Worm (Caenorhabditis elegans) whole organism, young adult: ENCODE measurements around the gene col-34.

ENCODE experiments used
- C06A6.2 ChIP-seq: fragments of 200-800 bp; sonication (Bioruptor generic); conservative IDR thresholded peaks from 2 replicates; pipeline ENCODE4 v1.3.6; 2022; ENCODE audit warnings: missing genetic modification characterization, missing compliant biosample characterization
- F55B11.4 ChIP-seq: sonication (generic microtip); optimal IDR thresholded peaks from 2 replicates; lab custom pipeline; 2016; ENCODE audit warnings: missing compliant biosample characterization, missing genetic modification characterization, borderline replicate concordance; ENCODE audit not compliant: insufficient read depth
- K11D2.4 ChIP-seq: fragments of 200-800 bp; sonication (Bioruptor generic); IDR thresholded peaks from 2 replicates; pipeline ENCODE4 v1.3.6; 2022; ENCODE audit warnings: missing genetic modification reagents, missing genetic modification characterization, missing compliant biosample characterization
- T26A5.8 ChIP-seq: sonication (generic microtip); optimal IDR thresholded peaks from 2 replicates; lab custom pipeline; 2016; ENCODE audit warnings: missing genetic modification characterization, missing compliant biosample characterization
- Y53F4B.3 ChIP-seq: fragments of 200-800 bp; sonication (Bioruptor generic); IDR thresholded peaks from 2 replicates; pipeline ENCODE4 v1.3.6; 2022; ENCODE audit warnings: missing genetic modification reagents, missing genetic modification characterization, missing compliant biosample characterization
- Y79H2A.3 ChIP-seq: fragments of 200-800 bp; sonication (Bioruptor generic); conservative IDR thresholded peaks from 2 replicates; pipeline ENCODE4 v1.3.6; 2022; ENCODE audit warnings: missing genetic modification reagents, missing genetic modification characterization, missing compliant biosample characterization
- Y95B8A.8 ChIP-seq: fragments of 200-800 bp; sonication (Bioruptor generic); IDR thresholded peaks from 2 replicates; pipeline ENCODE4 v1.3.6; 2022; ENCODE audit warnings: missing genetic modification reagents, missing genetic modification characterization, missing compliant biosample characterization
- aptf-3 ChIP-seq: fragments of 200-800 bp; sonication (Bioruptor generic); IDR thresholded peaks from 2 replicates; pipeline ENCODE4 v1.3.6; 2022; ENCODE audit warnings: missing genetic modification characterization, missing compliant biosample characterization
- attf-3 ChIP-seq: fragments of 200-800 bp; sonication (Bioruptor generic); conservative IDR thresholded peaks from 2 replicates; pipeline ENCODE4 v1.3.6; 2022; ENCODE audit warnings: missing genetic modification reagents, missing genetic modification characterization, missing compliant biosample characterization
- ceh-100 ChIP-seq: fragments of 200-800 bp; sonication (Bioruptor generic); IDR thresholded peaks from 2 replicates; pipeline ENCODE4 v1.3.6; 2022; ENCODE audit warnings: missing genetic modification reagents, missing genetic modification characterization, missing compliant biosample characterization
- ceh-91 ChIP-seq: fragments of 200-800 bp; sonication (Bioruptor generic); IDR thresholded peaks from 2 replicates; pipeline ENCODE4 v1.3.6; 2022; ENCODE audit warnings: missing genetic modification reagents, missing genetic modification characterization, missing compliant biosample characterization
- chd-7 ChIP-seq: sonication (generic microtip); optimal IDR thresholded peaks from 2 replicates; lab custom pipeline; 2016; ENCODE audit warnings: mild to moderate bottlenecking, missing genetic modification characterization, moderate library complexity, missing compliant biosample characterization
- dox-1 ChIP-seq: fragments of 200-800 bp; sonication (Bioruptor generic); IDR thresholded peaks from 2 replicates; pipeline ENCODE4 v1.3.6; 2022; ENCODE audit warnings: missing genetic modification reagents, missing genetic modification characterization, missing compliant biosample characterization
- dpl-1 ChIP-seq: fragments of 150-350 bp; optimal IDR thresholded peaks from 2 replicates; lab custom pipeline; 2014; ENCODE audit warnings: missing biosample characterization, missing genetic modification reagents, missing genetic modification characterization
- egl-18 ChIP-seq: fragments of 200-800 bp; sonication (Bioruptor generic); IDR thresholded peaks from 2 replicates; pipeline ENCODE4 v1.3.6; 2022; ENCODE audit warnings: missing genetic modification reagents, missing genetic modification characterization, missing compliant biosample characterization
- egrh-3 ChIP-seq: fragments of 200-800 bp; sonication (Bioruptor generic); IDR thresholded peaks from 2 replicates; pipeline ENCODE4 v1.3.6; 2022; ENCODE audit warnings: missing genetic modification reagents, missing genetic modification characterization, missing compliant biosample characterization
- ets-4 ChIP-seq: fragments of 200-800 bp; sonication (Bioruptor generic); optimal IDR thresholded peaks from 2 replicates; lab custom pipeline; 2018; ENCODE audit warnings: mild to moderate bottlenecking, missing genetic modification characterization, missing compliant biosample characterization
- gei-17 ChIP-seq: fragments of 200-800 bp; sonication (Bioruptor generic); optimal IDR thresholded peaks from 2 replicates; lab custom pipeline; 2018; ENCODE audit warnings: mild to moderate bottlenecking, missing genetic modification characterization, missing compliant biosample characterization
- him-1 ChIP-seq: sonication (generic microtip); optimal IDR thresholded peaks from 2 replicates; lab custom pipeline; 2016; ENCODE audit warnings: missing genotype, missing genetic modification reagents, missing genetic modification characterization, missing compliant biosample characterization
- hmg-1.2 ChIP-seq: fragments of 200-800 bp; sonication (Bioruptor generic); IDR thresholded peaks from 2 replicates; pipeline ENCODE4 v1.3.6; 2022; ENCODE audit warnings: missing genetic modification reagents, missing genetic modification characterization, missing compliant biosample characterization
- hsf-1 ChIP-seq: fragments of 200-800 bp; sonication (Bioruptor generic); IDR thresholded peaks from 2 replicates; pipeline ENCODE4 v1.3.6; 2022; ENCODE audit warnings: missing genetic modification reagents, missing genetic modification characterization, missing compliant biosample characterization
- lag-1 ChIP-seq: fragments of 200-800 bp; sonication (Bioruptor generic); IDR thresholded peaks from 2 replicates; pipeline ENCODE4 v1.3.6; 2022; ENCODE audit warnings: missing genetic modification reagents, missing genetic modification characterization, missing compliant biosample characterization
- lin-35 ChIP-seq, 3 experiments: fragments of 150-350 bp in 2 of 3; sonication (generic microtip) in 1 of 3; optimal IDR thresholded peaks; 2 replicates each; lab custom pipeline; 2014 to 2018; ENCODE audit warnings: missing biosample characterization in 3 of 3, missing genetic modification characterization in 3 of 3, missing genetic modification reagents in 3 of 3
- lir-1 ChIP-seq: fragments of 200-800 bp; sonication (Bioruptor generic); conservative IDR thresholded peaks from 2 replicates; pipeline ENCODE4 v1.3.6; 2022; ENCODE audit warnings: missing genetic modification reagents, missing genetic modification characterization, missing compliant biosample characterization
- madf-8 ChIP-seq: fragments of 200-800 bp; sonication (Bioruptor generic); conservative IDR thresholded peaks from 2 replicates; pipeline ENCODE4 v1.3.6; 2022; ENCODE audit warnings: missing genetic modification reagents, missing genetic modification characterization, missing compliant biosample characterization
- mes-4 ChIP-seq: sonication (generic microtip); optimal IDR thresholded peaks from 2 replicates; lab custom pipeline; 2016; ENCODE audit warnings: missing genotype, missing genetic modification characterization, missing compliant biosample characterization
- nfya-2 ChIP-seq: fragments of 200-800 bp; sonication (Bioruptor generic); IDR thresholded peaks from 2 replicates; pipeline ENCODE4 v1.3.6; 2022; ENCODE audit warnings: missing genetic modification reagents, missing genetic modification characterization, missing compliant biosample characterization
- nhr-120 ChIP-seq: fragments of 200-800 bp; sonication (Bioruptor generic); IDR thresholded peaks from 2 replicates; pipeline ENCODE4 v1.3.6; 2022; ENCODE audit warnings: missing genetic modification characterization, missing compliant biosample characterization
- nhr-27 ChIP-seq: fragments of 200-800 bp; sonication (Bioruptor generic); optimal IDR thresholded peaks from 2 replicates; lab custom pipeline; 2018; ENCODE audit warnings: mild to moderate bottlenecking, missing genetic modification characterization, moderate library complexity, missing compliant biosample characterization
- rcor-1 ChIP-seq: fragments of 200-800 bp; sonication (Bioruptor generic); IDR thresholded peaks from 2 replicates; pipeline ENCODE4 v1.3.6; 2022; ENCODE audit warnings: missing genetic modification reagents, missing genetic modification characterization, missing compliant biosample characterization
- sea-2 ChIP-seq: fragments of 200-800 bp; sonication (Bioruptor generic); IDR thresholded peaks from 2 replicates; pipeline ENCODE4 v1.3.6; 2022; ENCODE audit warnings: missing genetic modification characterization, missing compliant biosample characterization
- snpc-1.1 ChIP-seq: sonication (generic microtip); optimal IDR thresholded peaks from 2 replicates; lab custom pipeline; 2017; ENCODE audit warnings: missing genetic modification characterization, mild to moderate bottlenecking, missing compliant biosample characterization, antibody characterized with exemption, moderate library complexity, missing genotype, missing genetic modification reagents; ENCODE audit not compliant: insufficient read depth
- snpc-3.4 ChIP-seq: sonication (generic microtip); optimal IDR thresholded peaks from 2 replicates; lab custom pipeline; 2017; ENCODE audit warnings: missing genetic modification characterization, mild to moderate bottlenecking, missing compliant biosample characterization, antibody characterized with exemption, moderate library complexity, missing genotype, missing genetic modification reagents
- snpc-4 ChIP-seq, 5 experiments: fragments of 150-350 bp in 1 of 5; sonication (generic microtip) in 4 of 5; optimal IDR thresholded peaks; 2 replicates each; lab custom pipeline; 2014 to 2018; ENCODE audit warnings: missing genetic modification characterization in 5 of 5, missing biosample characterization in 3 of 5, antibody characterized with exemption in 2 of 5, mild to moderate bottlenecking in 2 of 5, missing compliant biosample characterization in 2 of 5, missing genotype in 2 of 5, moderate library complexity in 2 of 5, missing genetic modification reagents in 1 of 5
- somi-1 ChIP-seq: fragments of 200-800 bp; sonication (Bioruptor generic); optimal IDR thresholded peaks from 2 replicates; lab custom pipeline; 2018; ENCODE audit warnings: mild to moderate bottlenecking, missing genetic modification characterization, missing compliant biosample characterization
- tlf-1 ChIP-seq: fragments of 200-800 bp; sonication (Bioruptor generic); optimal IDR thresholded peaks from 2 replicates; lab custom pipeline; 2018; ENCODE audit warnings: mild to moderate bottlenecking, missing genetic modification characterization, missing compliant biosample characterization
- unc-130 ChIP-seq: sonication (generic microtip); optimal IDR thresholded peaks from 2 replicates; lab custom pipeline; 2016; ENCODE audit warnings: missing genetic modification reagents, missing genetic modification characterization, missing compliant biosample characterization
- zfh-2 ChIP-seq: fragments of 200-800 bp; sonication (Bioruptor generic); conservative IDR thresholded peaks from 2 replicates; pipeline ENCODE4 v1.3.6; 2022; ENCODE audit warnings: missing genetic modification reagents, missing genetic modification characterization, missing compliant biosample characterization
- zim-3 ChIP-seq: sonication (generic microtip); optimal IDR thresholded peaks from 2 replicates; lab custom pipeline; 2017; ENCODE audit warnings: mild to moderate bottlenecking, missing genetic modification characterization, moderate library complexity, missing compliant biosample characterization
- ztf-22 ChIP-seq: fragments of 200-800 bp; sonication (Bioruptor generic); optimal IDR thresholded peaks from 2 replicates; lab custom pipeline; 2018; ENCODE audit warnings: mild to moderate bottlenecking, missing genetic modification characterization, moderate library complexity, missing compliant biosample characterization
- ztf-26 ChIP-seq: sonication (generic microtip); optimal IDR thresholded peaks from 2 replicates; lab custom pipeline; 2017; ENCODE audit warnings: missing genetic modification characterization, missing compliant biosample characterization

col-34 gene

DNA sequence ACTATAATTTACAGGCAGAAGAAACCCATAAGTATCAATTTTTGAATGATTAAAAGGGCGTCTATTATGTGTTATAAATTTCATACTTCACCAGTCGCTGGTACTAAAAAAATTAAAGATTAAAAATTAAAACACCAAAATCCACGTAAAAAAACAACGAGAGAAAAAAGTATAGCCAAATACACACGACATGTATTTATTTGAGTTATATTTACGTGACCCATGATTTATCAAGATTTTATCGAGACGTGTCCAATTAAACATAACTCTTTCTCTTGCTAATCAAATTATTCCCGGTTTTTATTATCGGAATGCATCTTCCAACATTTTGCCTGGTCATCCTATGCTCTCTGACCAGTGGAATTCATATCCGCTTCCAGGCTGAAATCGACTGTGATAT is 22.9 kb upstream of the col-34 start, which contains the start of gene F36A4.4:
F36A4.4 (plus strand) TSS at position 301 of the 400 bp plus-strand sequence.
- TF ChIP-seq chd-7 (tag; lab: Kevin White, UChicago), result no peak
- TF ChIP-seq, all 124 proteins: peak for 0

DNA sequence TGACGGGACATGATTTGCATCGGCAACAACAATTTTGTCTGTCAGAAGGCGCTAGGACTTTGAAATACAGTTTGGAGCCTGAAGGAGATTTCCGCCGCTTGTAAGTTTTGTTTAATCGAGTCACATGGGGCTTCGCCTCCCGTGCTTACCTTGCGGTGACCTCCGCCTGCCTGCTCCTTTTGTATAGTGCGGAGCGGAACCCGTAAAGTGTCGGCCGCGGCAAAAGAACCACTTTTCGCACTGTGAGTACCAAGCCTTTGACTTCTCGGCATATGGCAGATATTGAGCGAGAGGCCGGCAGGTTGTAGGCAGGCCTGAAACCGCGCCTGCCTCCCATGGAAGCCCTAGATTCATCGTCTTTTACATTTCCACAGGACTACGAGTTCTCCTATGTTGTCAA is 21.5 kb upstream of the col-34 start:
- TF ChIP-seq F55B11.4 (tag; lab: Kevin White, UChicago) (no peak), nfya-2 (no peak), dox-1 (GFP tag; lab: Robert Waterston, UW) (no peak), rcor-1 (GFP tag; lab: Robert Waterston, UW) (no peak), snpc-1.1 (tag; lab: Kevin White, UChicago) (peak; percentile 41), lir-1 (GFP tag; lab: Robert Waterston, UW) (no peak), him-1 (tag; lab: Kevin White, UChicago) (no peak), zfh-2 (GFP tag; lab: Robert Waterston, UW) (peak; percentile 64), snpc-4 (GFP tag; optimal IDR thresholded peaks at IDR 0.05; lab: Kevin White, UChicago) (peak; percentile 33), snpc-4 (tag; optimal IDR thresholded peaks at IDR 0.05; lab: Kevin White, UChicago) (peak in 2 of 4 experiments; percentile 8 to 83), gei-17 (GFP tag; lab: Kevin White, UChicago) (no peak), hmg-1.2 (peak; percentile 43; the same call in 1 of the 2 replicates), ets-4 (no peak), egrh-3 (GFP tag; lab: Robert Waterston, UW) (no peak)

DNA sequence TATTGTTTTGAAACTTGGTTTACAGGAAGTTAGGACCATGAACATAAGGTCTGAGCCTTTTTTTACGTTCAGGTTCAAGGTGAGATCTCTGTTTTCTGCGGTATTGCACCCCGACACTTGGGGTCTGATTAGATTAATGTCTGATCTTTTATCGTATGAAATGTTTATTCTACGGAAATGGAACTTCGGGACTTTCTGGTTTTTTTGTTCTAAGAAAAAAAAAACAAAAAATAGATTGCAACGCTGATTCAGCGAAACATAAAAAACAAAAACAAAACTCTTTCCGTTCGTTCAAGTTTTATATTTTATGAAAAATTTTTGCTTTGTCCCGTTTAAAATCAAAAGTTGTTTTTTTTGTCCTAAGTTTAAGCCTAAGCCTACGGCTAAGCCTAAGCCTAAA is 20.8 kb upstream of the col-34 start, which contains the start of gene F36A4.5:
F36A4.5 (plus strand) TSS at position 301 of the 400 bp plus-strand sequence.
- TF ChIP-seq zim-3 (tag; lab: Kevin White, UChicago) (no peak), ztf-26 (no peak), nhr-120 (GFP tag; lab: Robert Waterston, UW) (no peak), nhr-27 (tag; lab: Kevin White, UChicago) (no peak), ztf-22 (GFP tag; lab: Kevin White, UChicago) (no peak), aptf-3 (GFP tag; lab: Robert Waterston, UW) (no peak), sea-2 (no peak), mes-4 (tag; lab: Kevin White, UChicago) (no peak), Y95B8A.8 (GFP tag; lab: Robert Waterston, UW) (no peak), madf-8 (GFP tag; lab: Robert Waterston, UW) (no peak), nfya-2 (no peak), K11D2.4 (GFP tag; lab: Robert Waterston, UW) (no peak), dpl-1 (no peak), ceh-100 (no peak), Y53F4B.3 (GFP tag; lab: Robert Waterston, UW) (no peak), lin-35 (GFP tag; optimal IDR thresholded peaks at IDR 0.05; lab: Kevin White, UChicago) (no peak), egl-18 (GFP tag; lab: Robert Waterston, UW) (no peak), snpc-3.4 (no peak), hsf-1 (GFP tag; lab: Robert Waterston, UW) (no peak), lir-1 (GFP tag; lab: Robert Waterston, UW) (no peak)

DNA sequence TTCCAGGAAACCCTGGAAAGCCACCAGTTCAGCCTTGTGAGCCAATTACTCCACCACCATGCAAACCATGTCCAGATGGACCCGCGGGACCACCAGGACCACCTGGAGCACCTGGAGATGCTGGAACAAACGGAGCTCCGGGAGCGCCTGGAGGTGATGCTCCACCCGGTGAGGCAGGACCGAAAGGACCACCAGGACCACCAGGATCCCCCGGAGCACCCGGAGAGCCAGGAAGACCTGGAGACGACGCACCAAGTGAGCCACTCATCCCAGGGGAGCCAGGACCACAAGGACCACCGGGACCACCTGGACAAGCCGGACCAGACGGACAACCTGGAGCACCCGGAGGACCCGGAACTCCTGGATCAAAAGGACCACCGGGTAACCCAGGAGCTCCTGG is 20.2 kb upstream of the col-34 start:
- TF ChIP-seq somi-1 (GFP tag; lab: Kevin White, UChicago) (no peak), Y79H2A.3 (GFP tag; lab: Robert Waterston, UW) (no peak), tlf-1 (GFP tag; lab: Kevin White, UChicago) (no peak), zfh-2 (GFP tag; lab: Robert Waterston, UW) (peak; percentile 96), attf-3 (GFP tag; lab: Robert Waterston, UW) (0 out of 2 replicates have a peak, but pooled peaks have one; percentile 1), T26A5.8 (tag; lab: Kevin White, UChicago) (no peak), lag-1 (no peak), egrh-3 (GFP tag; lab: Robert Waterston, UW) (peak; percentile 97), F55B11.4 (tag; lab: Kevin White, UChicago) (no peak), C06A6.2 (GFP tag; lab: Robert Waterston, UW) (no peak), ceh-91 (no peak), unc-130 (GFP tag; lab: Kevin White, UChicago) (no peak)
